Worm (Caenorhabditis elegans): ENCODE measurements around the gene ZK1290.5.

Gene ZK1290.5

DNA sequence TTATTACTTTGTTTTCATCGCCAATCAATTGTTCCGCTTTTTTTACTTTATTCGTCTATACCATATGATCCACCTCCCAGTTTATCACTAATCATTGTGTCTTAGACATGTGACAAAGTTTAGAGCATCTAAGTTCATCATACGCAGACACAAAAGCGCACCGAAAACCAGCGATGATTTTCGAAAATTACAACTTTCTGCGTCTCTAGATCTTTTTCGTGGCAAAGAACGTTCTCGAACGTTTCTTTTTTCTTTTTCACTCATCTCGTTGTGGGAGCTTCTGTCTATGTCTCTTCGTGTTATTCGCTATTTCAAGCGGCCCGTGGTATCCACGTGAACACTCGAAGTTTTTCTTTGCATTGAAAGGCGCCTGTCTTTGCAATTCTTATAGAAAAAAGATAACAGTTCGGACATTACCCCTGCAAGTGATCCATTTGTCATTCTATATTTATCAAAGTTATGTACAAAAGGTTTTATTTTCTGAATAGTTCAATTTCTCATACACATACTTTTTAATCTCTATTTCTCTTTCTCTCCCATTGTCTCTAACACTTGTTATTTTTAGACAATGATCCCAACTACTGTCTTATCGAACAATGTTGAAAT is at the start of gene ZK1290.5 (continued):
- peak; percentile 92 for TF ChIP-seq nhr-19 (GFP tag; conservative IDR thresholded peaks at IDR 0.05)
- TF ChIP-seq zip-4 (GFP tag; optimal IDR thresholded peaks at IDR 0.05), result peak; percentile 16
- peak; percentile 89 for TF ChIP-seq elt-2 (tag; optimal IDR thresholded peaks at IDR 0.05)
- TF ChIP-seq swsn-7 (tag; optimal IDR thresholded peaks at IDR 0.05), result peak; percentile 85
- TF ChIP-seq nhr-237 (tag; optimal IDR thresholded peaks at IDR 0.05), result peak; percentile 30
- peak; percentile 33 for TF ChIP-seq snpc-4 (tag; optimal IDR thresholded peaks at IDR 0.05)
- TF ChIP-seq irx-1 (tag; optimal IDR thresholded peaks at IDR 0.05), result peak; percentile 80
- TF ChIP-seq pax-3 (tag; optimal IDR thresholded peaks at IDR 0.05), result peak; percentile 58
- no peak for TF ChIP-seq pag-3 (tag; optimal IDR thresholded peaks at IDR 0.05; ENCODE audit: borderline replicate concordance, insufficient read depth)
- TF ChIP-seq sptf-1 (tag; optimal IDR thresholded peaks at IDR 0.05), result no peak
- no peak for TF ChIP-seq C34B4.2 (tag; optimal IDR thresholded peaks at IDR 0.05)
- peak; percentile 53 for TF ChIP-seq ceh-88 (GFP tag; IDR thresholded peaks at IDR 0.05)
- peak; percentile 77 for TF ChIP-seq grh-1 (GFP tag; IDR thresholded peaks at IDR 0.05)
- peak; percentile 83 for TF ChIP-seq skn-1 (tag; optimal IDR thresholded peaks at IDR 0.05)
- TF ChIP-seq egl-27 (tag; optimal IDR thresholded peaks at IDR 0.05), result no peak
- peak; percentile 62 to 79 for TF ChIP-seq lin-35 (GFP tag; optimal IDR thresholded peaks at IDR 0.05)
- peak in 1 of 2 experiments; percentile 95 for TF ChIP-seq mdl-1 (tag; optimal IDR thresholded peaks at IDR 0.05)
- peak; percentile 20; the same call in 1 of the 2 replicates for TF ChIP-seq isw-1 (GFP tag; IDR thresholded peaks at IDR 0.05)
- peak; percentile 87 for TF ChIP-seq mep-1 (tag; optimal IDR thresholded peaks at IDR 0.05)
- TF ChIP-seq ces-1 (GFP tag; optimal IDR thresholded peaks at IDR 0.05), result no peak
- TF ChIP-seq elt-3 (tag; optimal IDR thresholded peaks at IDR 0.05), result peak in 4 of 6 experiments; percentile 9 to 89 (median 72)
- TF ChIP-seq Y116A8C.19 (tag; optimal IDR thresholded peaks at IDR 0.05; ENCODE audit: borderline replicate concordance), result no peak
- TF ChIP-seq lin-13 (GFP tag; optimal IDR thresholded peaks at IDR 0.05), result peak; percentile 54

DNA sequence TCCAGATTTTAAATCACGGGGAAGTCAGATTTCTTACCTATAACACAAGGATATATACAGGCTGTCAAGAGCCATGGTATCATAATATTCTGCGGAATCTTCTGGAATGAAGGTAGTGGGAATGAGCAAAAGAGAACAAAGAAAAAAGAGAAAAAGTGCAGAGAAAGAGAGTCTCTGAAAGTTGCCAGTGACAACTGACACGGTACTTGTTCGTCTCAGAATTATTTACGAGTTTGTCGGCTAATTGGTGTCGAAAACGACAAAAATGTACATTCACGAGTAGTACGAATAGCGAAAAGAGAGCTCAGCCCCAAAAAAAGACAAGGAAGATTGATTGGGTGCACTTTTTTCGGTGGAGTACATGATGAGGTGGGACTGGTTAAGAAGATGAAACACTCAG is 46.4 kb upstream of the ZK1290.5 start, which contains the start of gene cah-2:
Gene cah-2 (minus strand): TSS at position 101 of the 400 bp plus-strand sequence.
- TF ChIP-seq fkh-10 (GFP tag; optimal IDR thresholded peaks at IDR 0.05) (no peak), nhr-85 (tag) (no peak), nhr-11 (tag; optimal IDR thresholded peaks at IDR 0.05) (no peak), ces-1 (GFP tag; optimal IDR thresholded peaks at IDR 0.05) (no peak), isw-1 (GFP tag; IDR thresholded peaks at IDR 0.05) (no peak), zip-4 (GFP tag; optimal IDR thresholded peaks at IDR 0.05) (no peak), nhr-12 (tag; optimal IDR thresholded peaks at IDR 0.05) (no peak), lin-39 (tag; optimal IDR thresholded peaks at IDR 0.05) (no peak), pax-3 (tag; optimal IDR thresholded peaks at IDR 0.05) (no peak)

DNA sequence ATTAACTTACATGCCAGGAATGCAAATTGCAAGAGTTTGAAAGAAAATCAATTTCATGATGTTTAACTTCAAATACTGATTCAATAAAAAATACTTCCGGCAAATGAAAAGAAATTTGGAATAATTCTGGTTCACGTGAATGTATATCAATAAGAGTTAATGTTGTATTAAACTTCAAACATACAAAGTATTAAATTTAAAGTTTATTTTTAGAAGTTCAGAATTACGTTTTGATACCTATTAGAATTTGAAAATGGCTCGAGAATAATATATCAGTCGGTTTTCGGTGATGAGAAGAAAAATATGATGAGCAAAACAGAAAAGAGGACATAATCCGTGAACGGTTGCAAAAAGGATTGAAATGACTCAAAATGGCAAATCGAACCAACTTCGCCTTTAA is 39.8 kb upstream of the ZK1290.5 start, which contains the start of gene D1022.9:
Gene D1022.9 (minus strand): TSS at position 101 of the 400 bp plus-strand sequence.
- TF ChIP-seq fkh-4 (tag; optimal IDR thresholded peaks at IDR 0.05; ENCODE audit: borderline replicate concordance) (no peak), nhr-76 (tag; optimal IDR thresholded peaks at IDR 0.05) (no peak), unc-62 (GFP tag; optimal IDR thresholded peaks at IDR 0.05) (no peak), dsc-1 (tag; optimal IDR thresholded peaks at IDR 0.05) (no peak), grh-1 (GFP tag; IDR thresholded peaks at IDR 0.05) (no peak), nhr-12 (tag; optimal IDR thresholded peaks at IDR 0.05) (no peak), hlh-4 (tag; optimal IDR thresholded peaks at IDR 0.05) (no peak), ceh-63 (GFP tag; optimal IDR thresholded peaks at IDR 0.05) (no peak)

DNA sequence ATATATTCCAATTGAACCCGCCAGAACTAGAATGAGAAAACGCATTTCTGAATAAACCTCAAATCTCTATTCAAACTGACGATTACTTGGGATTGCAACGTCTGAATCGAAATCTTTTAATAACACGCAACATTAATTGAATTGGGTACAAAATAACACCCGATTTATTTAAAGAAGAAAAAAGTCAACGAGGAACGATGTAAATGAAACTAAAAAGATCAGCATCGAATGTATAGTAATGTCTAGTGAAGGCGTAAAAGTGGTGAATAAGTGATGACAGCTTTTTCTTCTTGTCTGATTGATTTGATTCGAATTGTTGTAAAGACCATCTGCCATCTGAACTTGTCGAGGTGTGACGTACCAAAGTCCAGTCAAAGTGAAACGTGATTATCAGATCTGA is 35.8 kb upstream of the ZK1290.5 start, which contains the start of gene nas-23:
Gene nas-23 (minus strand): TSS at position 101 of the 400 bp plus-strand sequence.
- no peak for TF ChIP-seq aly-2 (tag; optimal IDR thresholded peaks at IDR 0.05)
- no peak for TF ChIP-seq lin-35 (GFP tag; optimal IDR thresholded peaks at IDR 0.05)
- no peak for TF ChIP-seq ets-5 (GFP tag; IDR thresholded peaks at IDR 0.05)
- no peak for TF ChIP-seq tbx-2 (tag; optimal IDR thresholded peaks at IDR 0.05)
- no peak for TF ChIP-seq pqm-1 (tag; optimal IDR thresholded peaks at IDR 0.05)
- TF ChIP-seq nhr-71 (tag; optimal IDR thresholded peaks at IDR 0.05), result no peak
- TF ChIP-seq ceh-88 (GFP tag; IDR thresholded peaks at IDR 0.05), result no peak
- TF ChIP-seq fos-1 (tag; optimal IDR thresholded peaks at IDR 0.05), result no peak
- no peak for TF ChIP-seq egl-13 (tag; optimal IDR thresholded peaks at IDR 0.05)
- no peak for TF ChIP-seq hlh-4 (tag; optimal IDR thresholded peaks at IDR 0.05)
- no peak for TF ChIP-seq irx-1 (tag; optimal IDR thresholded peaks at IDR 0.05)
- no peak for TF ChIP-seq ceh-63 (GFP tag; optimal IDR thresholded peaks at IDR 0.05)
- no peak for TF ChIP-seq elt-3 (tag; optimal IDR thresholded peaks at IDR 0.05)
- no peak for TF ChIP-seq nhr-19 (GFP tag; conservative IDR thresholded peaks at IDR 0.05)
- TF ChIP-seq nhr-20 (tag; optimal IDR thresholded peaks at IDR 0.05), result no peak
- no peak for TF ChIP-seq ceh-8 (GFP tag; optimal IDR thresholded peaks at IDR 0.05)
- TF ChIP-seq mep-1 (tag; optimal IDR thresholded peaks at IDR 0.05), result no peak

Measured in whole organism, L1 larva.